Worm (Caenorhabditis elegans) whole organism, young adult: Measurements from ENCODE around the gene Y43F8B.17.

ENCODE experiments used
- attf-5 ChIP-seq: fragments of 200-800 bp; sonication (Bioruptor generic); optimal IDR thresholded peaks from 2 replicates; lab custom pipeline; 2018; ENCODE audit warnings: mild to moderate bottlenecking, missing genetic modification characterization, missing compliant biosample characterization
- dpff-1 ChIP-seq: sonication (generic microtip); optimal IDR thresholded peaks from 2 replicates; lab custom pipeline; 2017; ENCODE audit warnings: mild to moderate bottlenecking, missing genetic modification characterization, missing compliant biosample characterization
- tbp1 ChIP-seq: fragments of 200-800 bp; sonication (Bioruptor generic); optimal IDR thresholded peaks from 2 replicates; lab custom pipeline; 2018; ENCODE audit warnings: mild to moderate bottlenecking, missing genetic modification characterization, missing compliant biosample characterization

ce11 chrV:19509061-19509460, 24.5 kb downstream of the Y43F8B.17 start:
- TF ChIP-seq dpff-1 (tag; lab: Kevin White, UChicago): no peak
- TF ChIP-seq tbp1 (GFP tag; lab: Kevin White, UChicago): no peak
- TF ChIP-seq attf-5 (GFP tag; lab: Kevin White, UChicago): no peak
